Fruit fly (Drosophila melanogaster) whole organism, embryonic: ENCODE measurements around the gene CG17190.
A peak's percentile ranks its signal among the peaks of the same experiment; 100 is the strongest.

Experiments
- Abd-B ChIP-seq: fragments of 200-800 bp; sonication (Bioruptor generic); optimal IDR thresholded peaks from 2 replicates; lab custom pipeline; 2018; ENCODE audit warnings: missing biosample characterization, mild to moderate bottlenecking, missing genetic modification characterization, moderate library complexity
- CG12391 ChIP-seq: fragments of 200-800 bp; sonication (Bioruptor generic); optimal IDR thresholded peaks from 3 replicates; lab custom pipeline; 2018; ENCODE audit warnings: missing biosample characterization, mild to moderate bottlenecking, missing genetic modification characterization, moderate library complexity
- CG3726 ChIP-seq: fragments of 200-800 bp; sonication (Bioruptor generic); IDR thresholded peaks from 3 replicates; pipeline ENCODE4, ENCODE4 v1.3.6; 2022; ENCODE audit warnings: missing biosample characterization, missing genetic modification characterization
- CG6272 ChIP-seq: fragments of 200-800 bp; sonication (Bioruptor generic); IDR thresholded peaks from 2 replicates; pipeline ENCODE4 v1.3.6; 2022; ENCODE audit warnings: missing biosample characterization, missing genetic modification characterization
- CG9727 ChIP-seq: fragments of 200-800 bp; sonication (Bioruptor generic); optimal IDR thresholded peaks from 3 replicates; lab custom pipeline; 2017; ENCODE audit warnings: missing biosample characterization, mild to moderate bottlenecking, missing genetic modification characterization
- CG9797 ChIP-seq: fragments of 200-800 bp; sonication (Bioruptor generic); optimal IDR thresholded peaks from 3 replicates; lab custom pipeline; 2018; ENCODE audit warnings: missing biosample characterization, mild to moderate bottlenecking, missing genetic modification characterization

- peak; percentile 52 for TF ChIP-seq CG9797 (GFP tag; lab: Kevin White, UChicago)
- peak; percentile 41 for TF ChIP-seq Abd-B (GFP tag; lab: Kevin White, UChicago)
- TF ChIP-seq CG3726: no peak
- peak; percentile 54 for TF ChIP-seq CG9727 (GFP tag; lab: Kevin White, UChicago)
- TF ChIP-seq CG6272 (GFP tag; lab: Robert Waterston, UW): no peak
- peak; percentile 55 for TF ChIP-seq CG12391 (tag; lab: Kevin White, UChicago)
Measured at dm6 chr3R:20008372-20009051, 4.8 kb downstream of the CG17190 start, which contains the start of the genes Hs6st and MED25.
